Worm (Caenorhabditis elegans): ENCODE measurements around the gene F44E5.17.

ce11 chrII:11721604-11722003, 26.8 kb downstream of the F44E5.17 start:
- TF ChIP-seq ceh-36 (tag; optimal IDR thresholded peaks at IDR 0.05), result no peak
- TF ChIP-seq hmg-4 (GFP tag; optimal IDR thresholded peaks at IDR 0.05), result no peak
- no peak for TF ChIP-seq hmbx-1 (tag; optimal IDR thresholded peaks at IDR 0.05)
- no peak for TF ChIP-seq ama-1 (optimal IDR thresholded peaks at IDR 0.05)
- TF ChIP-seq tbx-11 (GFP tag; IDR thresholded peaks at IDR 0.05), result no peak
- TF ChIP-seq tra-4 (tag; optimal IDR thresholded peaks at IDR 0.05), result no peak
- no peak for TF ChIP-seq flt-1 (GFP tag; IDR thresholded peaks at IDR 0.05)
- TF ChIP-seq F13C5.2 (tag; optimal IDR thresholded peaks at IDR 0.05), result no peak
- no peak for TF ChIP-seq aly-1 (tag; optimal IDR thresholded peaks at IDR 0.05)
- TF ChIP-seq pes-1 (GFP tag; IDR thresholded peaks at IDR 0.05), result no peak
